Worm (Caenorhabditis elegans) whole organism, L2 larva: ENCODE measurements around the gene bgnt-1.4.

ENCODE experiments used
- C34F6.9 ChIP-seq: fragments of 150-350 bp; optimal IDR thresholded peaks from 2 replicates; lab custom pipeline; 2014; ENCODE audit warnings: missing biosample characterization, missing genetic modification characterization
- F13H6.1 ChIP-seq: sonication (generic microtip); optimal IDR thresholded peaks from 2 replicates; lab custom pipeline; 2016; ENCODE audit warnings: missing genetic modification characterization, missing compliant biosample characterization
- R02D3.7 ChIP-seq: fragments of 150-350 bp; optimal IDR thresholded peaks from 2 replicates; lab custom pipeline; 2014; ENCODE audit warnings: missing biosample characterization, missing genetic modification characterization
- Y55F3AM.14 ChIP-seq: fragments of 200-800 bp; sonication (Bioruptor generic); optimal IDR thresholded peaks from 2 replicates; lab custom pipeline; 2018; ENCODE audit warnings: mild to moderate bottlenecking, missing genetic modification characterization, missing compliant biosample characterization
- ZK546.5 ChIP-seq: sonication (generic microtip); optimal IDR thresholded peaks from 2 replicates; lab custom pipeline; 2017; ENCODE audit warnings: missing biosample characterization, missing genetic modification characterization
- alr-1 ChIP-seq: fragments of 150-350 bp; optimal IDR thresholded peaks from 2 replicates; lab custom pipeline; 2014; ENCODE audit warnings: missing biosample characterization, missing genetic modification characterization
- aly-2 ChIP-seq: fragments of 150-350 bp; optimal IDR thresholded peaks from 2 replicates; lab custom pipeline; 2014; ENCODE audit warnings: missing biosample characterization, missing genetic modification characterization
- ama-1 ChIP-seq: fragments of 150-350 bp; optimal IDR thresholded peaks from 2 replicates; lab custom pipeline; 2018; ENCODE audit warnings: inconsistent platforms
- blmp-1 ChIP-seq: sonication (generic microtip); optimal IDR thresholded peaks from 2 replicates; lab custom pipeline; 2017; ENCODE audit warnings: missing genetic modification characterization, mild to moderate bottlenecking, missing compliant biosample characterization, antibody characterized with exemption, moderate library complexity; ENCODE audit not compliant: insufficient read depth
- ceh-16 ChIP-seq: fragments of 150-350 bp; optimal IDR thresholded peaks from 2 replicates; lab custom pipeline; 2014; ENCODE audit warnings: missing biosample characterization, missing genetic modification characterization
- ceh-82 ChIP-seq: fragments of 150-350 bp; optimal IDR thresholded peaks from 2 replicates; lab custom pipeline; 2014; ENCODE audit warnings: missing biosample characterization, missing genetic modification characterization
- crh-2 ChIP-seq: sonication (generic microtip); optimal IDR thresholded peaks from 2 replicates; lab custom pipeline; 2017; ENCODE audit warnings: missing biosample characterization, missing genetic modification characterization
- dmd-4 ChIP-seq: sonication (generic microtip); optimal IDR thresholded peaks from 2 replicates; lab custom pipeline; 2017; ENCODE audit warnings: missing biosample characterization, missing genetic modification characterization
- egl-27 ChIP-seq: sonication (generic microtip); optimal IDR thresholded peaks from 3 replicates; lab custom pipeline; 2017; ENCODE audit warnings: missing biosample characterization, missing genetic modification reagents, missing genetic modification characterization
- elt-1 ChIP-seq: fragments of 150-350 bp; optimal IDR thresholded peaks from 2 replicates; lab custom pipeline; 2014; ENCODE audit warnings: missing biosample characterization, missing genetic modification characterization
- elt-3 ChIP-seq: sonication (generic microtip); optimal IDR thresholded peaks from 2 replicates; lab custom pipeline; 2017; ENCODE audit warnings: missing biosample characterization, missing genetic modification characterization
- fos-1 ChIP-seq: fragments of 150-350 bp; optimal IDR thresholded peaks from 2 replicates; lab custom pipeline; 2014; ENCODE audit warnings: missing biosample characterization, missing genetic modification characterization
- gmeb-1 ChIP-seq: fragments of 150-350 bp; optimal IDR thresholded peaks from 2 replicates; lab custom pipeline; 2014; ENCODE audit warnings: missing biosample characterization, missing genetic modification characterization
- lin-11 ChIP-seq: fragments of 150-350 bp; sonication (generic microtip); optimal IDR thresholded peaks from 2 replicates; lab custom pipeline; 2014; ENCODE audit warnings: missing biosample characterization, missing genetic modification characterization, inconsistent platforms, mixed read lengths
- lin-13 ChIP-seq: fragments of 150-350 bp; optimal IDR thresholded peaks from 2 replicates; lab custom pipeline; 2014; ENCODE audit warnings: missing biosample characterization, missing genetic modification reagents, missing genetic modification characterization
- lin-39 ChIP-seq: fragments of 150-350 bp; optimal IDR thresholded peaks from 2 replicates; lab custom pipeline; 2014; ENCODE audit warnings: missing biosample characterization, missing genetic modification reagents, missing genetic modification characterization
- lsy-2 ChIP-seq, 2 experiments: fragments of 150-350 bp in 1 of 2; sonication (generic microtip) in 1 of 2; optimal IDR thresholded peaks; 2 replicates each; lab custom pipeline; 2014 to 2017; ENCODE audit warnings: missing biosample characterization in 2 of 2, missing genetic modification characterization in 2 of 2
- mab-5 ChIP-seq: fragments of 150-350 bp; optimal IDR thresholded peaks from 2 replicates; lab custom pipeline; 2014; ENCODE audit warnings: missing biosample characterization, missing genetic modification characterization
- mbf-1 ChIP-seq: sonication (generic microtip); optimal IDR thresholded peaks from 2 replicates; lab custom pipeline; 2017; ENCODE audit warnings: missing biosample characterization, missing genetic modification characterization
- mdl-1 ChIP-seq, 2 experiments: fragments of 150-350 bp in 1 of 2; sonication (generic microtip) in 1 of 2; optimal IDR thresholded peaks; 2 replicates each; lab custom pipeline; 2017; ENCODE audit warnings: missing biosample characterization in 2 of 2, missing genetic modification characterization in 2 of 2
- nhr-10 ChIP-seq: sonication (generic microtip); optimal IDR thresholded peaks from 2 replicates; lab custom pipeline; 2017; ENCODE audit warnings: missing biosample characterization, missing genetic modification characterization
- nhr-11 ChIP-seq: fragments of 150-350 bp; optimal IDR thresholded peaks from 2 replicates; lab custom pipeline; 2014; ENCODE audit warnings: missing biosample characterization, missing genetic modification characterization
- nhr-12 ChIP-seq: fragments of 150-350 bp; optimal IDR thresholded peaks from 2 replicates; lab custom pipeline; 2014; ENCODE audit warnings: missing biosample characterization, missing genetic modification characterization
- nhr-129 ChIP-seq: fragments of 150-350 bp; optimal IDR thresholded peaks from 2 replicates; lab custom pipeline; 2014; ENCODE audit warnings: missing biosample characterization, missing genetic modification characterization
- nhr-21 ChIP-seq: fragments of 150-350 bp; optimal IDR thresholded peaks from 2 replicates; lab custom pipeline; 2014; ENCODE audit warnings: missing biosample characterization, missing genetic modification characterization
- nhr-23 ChIP-seq: fragments of 150-350 bp; optimal IDR thresholded peaks from 2 replicates; lab custom pipeline; 2014; ENCODE audit warnings: missing biosample characterization, missing genetic modification reagents, missing genetic modification characterization
- nhr-237 ChIP-seq: fragments of 150-350 bp; optimal IDR thresholded peaks from 2 replicates; lab custom pipeline; 2014; ENCODE audit warnings: missing biosample characterization, missing genetic modification characterization
- nhr-25 ChIP-seq: fragments of 150-350 bp; sonication (generic microtip); optimal IDR thresholded peaks from 3 replicates; lab custom pipeline; 2014; ENCODE audit warnings: missing biosample characterization, missing genetic modification characterization
- nhr-6 ChIP-seq: fragments of 150-350 bp; optimal IDR thresholded peaks from 2 replicates; lab custom pipeline; 2014; ENCODE audit warnings: missing biosample characterization, missing genetic modification characterization
- nhr-77 ChIP-seq: fragments of 150-350 bp; optimal IDR thresholded peaks from 2 replicates; lab custom pipeline; 2014; ENCODE audit warnings: missing biosample characterization, missing genetic modification characterization
- peb-1 ChIP-seq: fragments of 150-350 bp; optimal IDR thresholded peaks from 2 replicates; lab custom pipeline; 2014; ENCODE audit warnings: missing biosample characterization, missing genetic modification characterization
- sem-4 ChIP-seq: fragments of 150-350 bp; optimal IDR thresholded peaks from 2 replicates; lab custom pipeline; 2014; ENCODE audit warnings: missing biosample characterization, missing genetic modification reagents, missing genetic modification characterization
- skn-1 ChIP-seq: sonication (generic microtip); optimal IDR thresholded peaks from 2 replicates; lab custom pipeline; 2017; ENCODE audit warnings: missing biosample characterization, missing genetic modification characterization
- sma-3 ChIP-seq: sonication (generic microtip); optimal IDR thresholded peaks from 2 replicates; lab custom pipeline; 2016; ENCODE audit warnings: missing genetic modification reagents, missing genetic modification characterization, missing compliant biosample characterization
- sma-9 ChIP-seq, 2 experiments: fragments of 150-350 bp in 1 of 2; sonication (generic microtip) in 1 of 2; optimal IDR thresholded peaks; 2 replicates each; lab custom pipeline; 2014 to 2016; ENCODE audit warnings: missing genetic modification characterization in 2 of 2, mild to moderate bottlenecking in 1 of 2, missing biosample characterization in 1 of 2, missing compliant biosample characterization in 1 of 2, missing genetic modification reagents in 1 of 2, moderate library complexity in 1 of 2
- snpc-4 ChIP-seq: fragments of 150-350 bp; optimal IDR thresholded peaks from 2 replicates; lab custom pipeline; 2014; ENCODE audit warnings: missing biosample characterization, missing genetic modification characterization
- unc-39 ChIP-seq: fragments of 150-350 bp; optimal IDR thresholded peaks from 2 replicates; lab custom pipeline; 2014; ENCODE audit warnings: missing biosample characterization, missing genetic modification characterization
- unc-55 ChIP-seq: fragments of 150-350 bp; sonication (generic microtip); optimal IDR thresholded peaks from 3 replicates; lab custom pipeline; 2014; ENCODE audit warnings: missing biosample characterization, missing genetic modification reagents, missing genetic modification characterization
- unc-62 ChIP-seq: fragments of 150-350 bp; optimal IDR thresholded peaks from 2 replicates; lab custom pipeline; 2014; ENCODE audit warnings: missing biosample characterization, missing genetic modification reagents, missing genetic modification characterization
- zag-1 ChIP-seq: fragments of 150-350 bp; optimal IDR thresholded peaks from 2 replicates; lab custom pipeline; 2014; ENCODE audit warnings: missing biosample characterization, missing genetic modification characterization
- ztf-1 ChIP-seq: fragments of 200-800 bp; sonication (Bioruptor generic); conservative IDR thresholded peaks from 2 replicates; pipeline ENCODE4 v1.3.6; 2022; ENCODE audit warnings: missing genetic modification characterization, missing compliant biosample characterization
- ztf-11 ChIP-seq: sonication (generic microtip); optimal IDR thresholded peaks from 2 replicates; lab custom pipeline; 2017; ENCODE audit warnings: missing biosample characterization, missing genetic modification characterization
- ztf-4 ChIP-seq: fragments of 150-350 bp; optimal IDR thresholded peaks from 2 replicates; lab custom pipeline; 2014; ENCODE audit warnings: missing biosample characterization, missing genetic modification characterization

The bgnt-1.4 gene

ce11 chrV:4731154-4731961 is 29.4 kb upstream of the bgnt-1.4 start, which contains the start of gene F39G3.3:
TSS of gene F39G3.3 (plus strand) at chrV:4731911.
- no peak for TF ChIP-seq blmp-1 (tag; lab: Kevin White, UChicago)
- TF ChIP-seq lin-13 (GFP tag; lab: Kevin White, UChicago), result peak; percentile 59
- no peak for TF ChIP-seq unc-39 (tag; lab: Kevin White, UChicago)
- TF ChIP-seq mab-5 (tag; lab: Kevin White, UChicago), result peak; percentile 71
- TF ChIP-seq peb-1 (tag; lab: Kevin White, UChicago), result no peak
- no peak for TF ChIP-seq ZK546.5 (tag; lab: Kevin White, UChicago)
- no peak for TF ChIP-seq dmd-4
- TF ChIP-seq C34F6.9 (tag; lab: Kevin White, UChicago), result peak; percentile 60
- peak in 1 of 2 experiments; percentile 67 for TF ChIP-seq lsy-2 (tag; optimal IDR thresholded peaks at IDR 0.05; lab: Kevin White, UChicago)
- TF ChIP-seq lin-11 (tag; lab: Kevin White, UChicago), result peak; percentile 47
- peak; percentile 42 for TF ChIP-seq crh-2
- no peak for TF ChIP-seq ceh-82
- no peak for TF ChIP-seq zag-1
- no peak for TF ChIP-seq unc-62
- no peak for TF ChIP-seq ztf-4
- no peak for TF ChIP-seq nhr-10 (tag; lab: Kevin White, UChicago)
- TF ChIP-seq nhr-77 (tag; lab: Kevin White, UChicago), result no peak
- no peak for TF ChIP-seq ztf-1 (GFP tag; lab: Robert Waterston, UW)
- peak; percentile 69 for TF ChIP-seq gmeb-1 (tag; lab: Kevin White, UChicago)
- peak; percentile 51 for TF ChIP-seq sma-9 (GFP tag; optimal IDR thresholded peaks at IDR 0.05; lab: Kevin White, UChicago)
- no peak for TF ChIP-seq sma-9 (tag; optimal IDR thresholded peaks at IDR 0.05; lab: Kevin White, UChicago)
- TF ChIP-seq mbf-1, result no peak
- TF ChIP-seq nhr-129, result peak; percentile 38
- no peak for TF ChIP-seq ztf-11 (tag; lab: Kevin White, UChicago)
- TF ChIP-seq sma-3, result peak; percentile 40
- TF ChIP-seq nhr-11 (tag; lab: Kevin White, UChicago), result no peak
- no peak for TF ChIP-seq R02D3.7 (tag; lab: Kevin White, UChicago)
- TF ChIP-seq skn-1 (tag; lab: Kevin White, UChicago), result peak; percentile 12
- peak; percentile 73 for TF ChIP-seq unc-55 (GFP tag; lab: Kevin White, UChicago)
- TF ChIP-seq Y55F3AM.14 (GFP tag; lab: Kevin White, UChicago), result no peak
- no peak for TF ChIP-seq alr-1 (tag; lab: Kevin White, UChicago)
- no peak for TF ChIP-seq aly-2 (tag; lab: Kevin White, UChicago)
- no peak for TF ChIP-seq egl-27
- TF ChIP-seq ceh-16 (tag; lab: Kevin White, UChicago), result no peak
- TF ChIP-seq nhr-23, result no peak
- no peak for TF ChIP-seq elt-3 (tag; lab: Kevin White, UChicago)
- TF ChIP-seq nhr-25, result peak; percentile 54
- TF ChIP-seq fos-1, result peak; percentile 30
- peak; percentile 58 for TF ChIP-seq F13H6.1 (tag; lab: Kevin White, UChicago)
- no peak for TF ChIP-seq nhr-6 (tag; lab: Kevin White, UChicago)
- no peak for TF ChIP-seq nhr-237
- peak; percentile 3 for TF ChIP-seq ama-1
- TF ChIP-seq snpc-4, result no peak
- no peak for TF ChIP-seq mdl-1 (tag; optimal IDR thresholded peaks at IDR 0.05; lab: Kevin White, UChicago)
- TF ChIP-seq lin-39 (tag; lab: Kevin White, UChicago), result no peak
- peak; percentile 48 for TF ChIP-seq sem-4 (tag; lab: Kevin White, UChicago)
- peak; percentile 6 for TF ChIP-seq nhr-21 (tag; lab: Kevin White, UChicago)
- TF ChIP-seq elt-1 (tag; lab: Kevin White, UChicago), result no peak
- no peak for TF ChIP-seq nhr-12 (tag; lab: Kevin White, UChicago)
- TF ChIP-seq, all 48 proteins: peak for 18
